Worm (Caenorhabditis elegans) whole organism, L2 larva: Measurements from ENCODE around the gene Y51A2A.5.
A peak's percentile ranks its signal among the peaks of the same experiment; 100 is the strongest.

Source experiments
- F13H6.1 ChIP-seq: sonication (generic microtip); optimal IDR thresholded peaks from 2 replicates; lab custom pipeline; 2016; ENCODE audit warnings: missing genetic modification characterization, missing compliant biosample characterization
- Y55F3AM.14 ChIP-seq: fragments of 200-800 bp; sonication (Bioruptor generic); optimal IDR thresholded peaks from 2 replicates; lab custom pipeline; 2018; ENCODE audit warnings: mild to moderate bottlenecking, missing genetic modification characterization, missing compliant biosample characterization
- ZK546.5 ChIP-seq: sonication (generic microtip); optimal IDR thresholded peaks from 2 replicates; lab custom pipeline; 2017; ENCODE audit warnings: missing biosample characterization, missing genetic modification characterization
- alr-1 ChIP-seq: fragments of 150-350 bp; optimal IDR thresholded peaks from 2 replicates; lab custom pipeline; 2014; ENCODE audit warnings: missing biosample characterization, missing genetic modification characterization
- aly-2 ChIP-seq: fragments of 150-350 bp; optimal IDR thresholded peaks from 2 replicates; lab custom pipeline; 2014; ENCODE audit warnings: missing biosample characterization, missing genetic modification characterization
- blmp-1 ChIP-seq: sonication (generic microtip); optimal IDR thresholded peaks from 2 replicates; lab custom pipeline; 2017; ENCODE audit warnings: missing genetic modification characterization, mild to moderate bottlenecking, missing compliant biosample characterization, antibody characterized with exemption, moderate library complexity; ENCODE audit not compliant: insufficient read depth
- ceh-16 ChIP-seq: fragments of 150-350 bp; optimal IDR thresholded peaks from 2 replicates; lab custom pipeline; 2014; ENCODE audit warnings: missing biosample characterization, missing genetic modification characterization
- crh-2 ChIP-seq: sonication (generic microtip); optimal IDR thresholded peaks from 2 replicates; lab custom pipeline; 2017; ENCODE audit warnings: missing biosample characterization, missing genetic modification characterization
- egl-27 ChIP-seq: sonication (generic microtip); optimal IDR thresholded peaks from 3 replicates; lab custom pipeline; 2017; ENCODE audit warnings: missing biosample characterization, missing genetic modification reagents, missing genetic modification characterization
- elt-1 ChIP-seq: fragments of 150-350 bp; optimal IDR thresholded peaks from 2 replicates; lab custom pipeline; 2014; ENCODE audit warnings: missing biosample characterization, missing genetic modification characterization
- fos-1 ChIP-seq: fragments of 150-350 bp; optimal IDR thresholded peaks from 2 replicates; lab custom pipeline; 2014; ENCODE audit warnings: missing biosample characterization, missing genetic modification characterization
- lin-11 ChIP-seq: fragments of 150-350 bp; sonication (generic microtip); optimal IDR thresholded peaks from 2 replicates; lab custom pipeline; 2014; ENCODE audit warnings: missing biosample characterization, missing genetic modification characterization, inconsistent platforms, mixed read lengths
- lin-13 ChIP-seq: fragments of 150-350 bp; optimal IDR thresholded peaks from 2 replicates; lab custom pipeline; 2014; ENCODE audit warnings: missing biosample characterization, missing genetic modification reagents, missing genetic modification characterization
- lin-39 ChIP-seq: fragments of 150-350 bp; optimal IDR thresholded peaks from 2 replicates; lab custom pipeline; 2014; ENCODE audit warnings: missing biosample characterization, missing genetic modification reagents, missing genetic modification characterization
- mab-5 ChIP-seq: fragments of 150-350 bp; optimal IDR thresholded peaks from 2 replicates; lab custom pipeline; 2014; ENCODE audit warnings: missing biosample characterization, missing genetic modification characterization
- nhr-10 ChIP-seq: sonication (generic microtip); optimal IDR thresholded peaks from 2 replicates; lab custom pipeline; 2017; ENCODE audit warnings: missing biosample characterization, missing genetic modification characterization
- nhr-11 ChIP-seq: fragments of 150-350 bp; optimal IDR thresholded peaks from 2 replicates; lab custom pipeline; 2014; ENCODE audit warnings: missing biosample characterization, missing genetic modification characterization
- nhr-12 ChIP-seq: fragments of 150-350 bp; optimal IDR thresholded peaks from 2 replicates; lab custom pipeline; 2014; ENCODE audit warnings: missing biosample characterization, missing genetic modification characterization
- nhr-21 ChIP-seq: fragments of 150-350 bp; optimal IDR thresholded peaks from 2 replicates; lab custom pipeline; 2014; ENCODE audit warnings: missing biosample characterization, missing genetic modification characterization
- nhr-23 ChIP-seq: fragments of 150-350 bp; optimal IDR thresholded peaks from 2 replicates; lab custom pipeline; 2014; ENCODE audit warnings: missing biosample characterization, missing genetic modification reagents, missing genetic modification characterization
- nhr-237 ChIP-seq: fragments of 150-350 bp; optimal IDR thresholded peaks from 2 replicates; lab custom pipeline; 2014; ENCODE audit warnings: missing biosample characterization, missing genetic modification characterization
- nhr-25 ChIP-seq: fragments of 150-350 bp; sonication (generic microtip); optimal IDR thresholded peaks from 3 replicates; lab custom pipeline; 2014; ENCODE audit warnings: missing biosample characterization, missing genetic modification characterization
- nhr-77 ChIP-seq: fragments of 150-350 bp; optimal IDR thresholded peaks from 2 replicates; lab custom pipeline; 2014; ENCODE audit warnings: missing biosample characterization, missing genetic modification characterization
- sma-3 ChIP-seq: sonication (generic microtip); optimal IDR thresholded peaks from 2 replicates; lab custom pipeline; 2016; ENCODE audit warnings: missing genetic modification reagents, missing genetic modification characterization, missing compliant biosample characterization
- sma-9 ChIP-seq, 2 experiments: fragments of 150-350 bp in 1 of 2; sonication (generic microtip) in 1 of 2; optimal IDR thresholded peaks; 2 replicates each; lab custom pipeline; 2014 to 2016; ENCODE audit warnings: missing genetic modification characterization in 2 of 2, mild to moderate bottlenecking in 1 of 2, missing biosample characterization in 1 of 2, missing compliant biosample characterization in 1 of 2, missing genetic modification reagents in 1 of 2, moderate library complexity in 1 of 2
- snpc-4 ChIP-seq: fragments of 150-350 bp; optimal IDR thresholded peaks from 2 replicates; lab custom pipeline; 2014; ENCODE audit warnings: missing biosample characterization, missing genetic modification characterization
- unc-39 ChIP-seq: fragments of 150-350 bp; optimal IDR thresholded peaks from 2 replicates; lab custom pipeline; 2014; ENCODE audit warnings: missing biosample characterization, missing genetic modification characterization
- unc-55 ChIP-seq: fragments of 150-350 bp; sonication (generic microtip); optimal IDR thresholded peaks from 3 replicates; lab custom pipeline; 2014; ENCODE audit warnings: missing biosample characterization, missing genetic modification reagents, missing genetic modification characterization
- unc-62 ChIP-seq: fragments of 150-350 bp; optimal IDR thresholded peaks from 2 replicates; lab custom pipeline; 2014; ENCODE audit warnings: missing biosample characterization, missing genetic modification reagents, missing genetic modification characterization
- ztf-1 ChIP-seq: fragments of 200-800 bp; sonication (Bioruptor generic); conservative IDR thresholded peaks from 2 replicates; pipeline ENCODE4 v1.3.6; 2022; ENCODE audit warnings: missing genetic modification characterization, missing compliant biosample characterization
- ztf-11 ChIP-seq: sonication (generic microtip); optimal IDR thresholded peaks from 2 replicates; lab custom pipeline; 2017; ENCODE audit warnings: missing biosample characterization, missing genetic modification characterization
- ztf-4 ChIP-seq: fragments of 150-350 bp; optimal IDR thresholded peaks from 2 replicates; lab custom pipeline; 2014; ENCODE audit warnings: missing biosample characterization, missing genetic modification characterization

Gene Y51A2A.5

ce11 chrV:18298506-18298905 is at the start of gene Y51A2A.5:
Y51A2A.5 (plus strand) TSS chrV:18298806.
- TF ChIP-seq nhr-21 = no peak
- no peak for TF ChIP-seq nhr-25
- TF ChIP-seq sma-9 (GFP tag; optimal IDR thresholded peaks at IDR 0.05; lab: Kevin White, UChicago) = no peak
- TF ChIP-seq sma-9 (tag; optimal IDR thresholded peaks at IDR 0.05; lab: Kevin White, UChicago) = no peak
- no peak for TF ChIP-seq F13H6.1 (tag; lab: Kevin White, UChicago)
- TF ChIP-seq aly-2 (tag; lab: Kevin White, UChicago) = no peak
- no peak for TF ChIP-seq lin-39 (tag; lab: Kevin White, UChicago)
- TF ChIP-seq Y55F3AM.14 (GFP tag; lab: Kevin White, UChicago) = no peak
- no peak for TF ChIP-seq nhr-23 (tag; lab: Kevin White, UChicago)
- TF ChIP-seq elt-1 (tag; lab: Kevin White, UChicago) = no peak
- TF ChIP-seq unc-62 = no peak
- TF ChIP-seq lin-11 (tag; lab: Kevin White, UChicago) = no peak
- no peak for TF ChIP-seq unc-55 (GFP tag; lab: Kevin White, UChicago)
- no peak for TF ChIP-seq ztf-11
- no peak for TF ChIP-seq nhr-10
- TF ChIP-seq nhr-11 (tag; lab: Kevin White, UChicago) = no peak
- TF ChIP-seq ceh-16 (tag; lab: Kevin White, UChicago) = no peak

- TF ChIP-seq fos-1 (tag; lab: Kevin White, UChicago) = peak; percentile 73
- TF ChIP-seq ZK546.5 (tag; lab: Kevin White, UChicago) = no peak
- no peak for TF ChIP-seq nhr-12
- TF ChIP-seq crh-2 = peak; percentile 4
- no peak for TF ChIP-seq elt-1 (tag; lab: Kevin White, UChicago)
Observed at ce11 chrV:18252239-18252638, 46.4 kb upstream of the Y51A2A.5 start, which contains the start of gene R10E8.1. R10E8.1 (minus strand) TSS chrV:18252416.

ce11 chrV:18253494-18253893 is 45.1 kb upstream of the Y51A2A.5 start, which contains the start of gene R10E8.2:
R10E8.2 (plus strand) TSS chrV:18253794.
- TF ChIP-seq aly-2 (tag; lab: Kevin White, UChicago) (no peak), ztf-1 (no peak), lin-39 (tag; lab: Kevin White, UChicago) (no peak), fos-1 (tag; lab: Kevin White, UChicago) (no peak), nhr-23 (tag; lab: Kevin White, UChicago) (no peak), Y55F3AM.14 (GFP tag; lab: Kevin White, UChicago) (no peak), unc-39 (tag; lab: Kevin White, UChicago) (no peak), nhr-77 (no peak), blmp-1 (tag; lab: Kevin White, UChicago) (no peak), alr-1 (tag; lab: Kevin White, UChicago) (no peak), egl-27 (no peak), crh-2 (no peak), mab-5 (tag; lab: Kevin White, UChicago) (no peak), F13H6.1 (tag; lab: Kevin White, UChicago) (no peak), nhr-12 (no peak)

- no peak for TF ChIP-seq ceh-16 (tag; lab: Kevin White, UChicago)
- TF ChIP-seq, all 48 proteins: peak for 0
Observed at ce11 chrV:18254483-18254882, 44.1 kb upstream of the Y51A2A.5 start, which contains the start of gene R10E8.5. R10E8.5 (plus strand) TSS chrV:18254783.

ce11 chrV:18265514-18265913 is 33.1 kb upstream of the Y51A2A.5 start:
- TF ChIP-seq ztf-11 = no peak
- no peak for TF ChIP-seq lin-13 (GFP tag; lab: Kevin White, UChicago)
- no peak for TF ChIP-seq Y55F3AM.14 (GFP tag; lab: Kevin White, UChicago)
- TF ChIP-seq, all 48 proteins: peak for 0

ce11 chrV:18266238-18266637 is 32.4 kb upstream of the Y51A2A.5 start, which contains the start of gene R10E8.6:
R10E8.6 (minus strand) TSS chrV:18266391.
- peak; percentile 53 for TF ChIP-seq fos-1 (tag; lab: Kevin White, UChicago)
- TF ChIP-seq egl-27 = no peak
- TF ChIP-seq lin-39 (tag; lab: Kevin White, UChicago) = no peak
- TF ChIP-seq crh-2 = peak; percentile 10
- no peak for TF ChIP-seq nhr-237 (tag; lab: Kevin White, UChicago)
- no peak for TF ChIP-seq snpc-4 (tag; lab: Kevin White, UChicago)
- TF ChIP-seq aly-2 (tag; lab: Kevin White, UChicago) = no peak
- no peak for TF ChIP-seq sma-3 (GFP tag; lab: Kevin White, UChicago)
- no peak for TF ChIP-seq ztf-4 (tag; lab: Kevin White, UChicago)
- TF ChIP-seq, all 48 proteins: peak for 2
